Worm (Caenorhabditis elegans) whole organism, midembryonic: ENCODE measurements around the gene F45C12.17.

Experiments used
- T22C8.4 ChIP-seq: fragments of 200-800 bp; sonication (Bioruptor generic); IDR thresholded peaks from 2 replicates; pipeline ENCODE4 v1.3.6; 2022; ENCODE audit warnings: missing genetic modification characterization, missing compliant biosample characterization
- cog-1 ChIP-seq: sonication (generic microtip); optimal IDR thresholded peaks from 2 replicates; lab custom pipeline; 2016; ENCODE audit warnings: missing genetic modification characterization, missing compliant biosample characterization
- flt-1 ChIP-seq: fragments of 200-800 bp; sonication (Bioruptor generic); IDR thresholded peaks from 2 replicates; pipeline ENCODE4 v1.3.6; 2022; ENCODE audit warnings: missing genetic modification characterization, missing compliant biosample characterization
- klf-2 ChIP-seq: fragments of 200-800 bp; sonication (Bioruptor generic); conservative IDR thresholded peaks from 2 replicates; pipeline ENCODE4 v1.3.6; 2022; ENCODE audit warnings: missing genetic modification reagents, missing genetic modification characterization, missing compliant biosample characterization
- med-1 ChIP-seq: sonication (generic microtip); optimal IDR thresholded peaks from 2 replicates; lab custom pipeline; 2017; ENCODE audit warnings: missing genetic modification characterization, mild to moderate bottlenecking, missing compliant biosample characterization, antibody characterized with exemption, missing genetic modification reagents; ENCODE audit not compliant: insufficient read depth
- ref-1 ChIP-seq: fragments of 200-800 bp; sonication (Bioruptor generic); conservative IDR thresholded peaks from 2 replicates; pipeline ENCODE4 v1.3.6; 2022; ENCODE audit warnings: missing genetic modification reagents, missing genetic modification characterization, missing compliant biosample characterization
- tab-1 ChIP-seq: fragments of 200-800 bp; sonication (Bioruptor generic); IDR thresholded peaks from 2 replicates; pipeline ENCODE4 v1.3.6; 2022; ENCODE audit warnings: missing genetic modification characterization, missing compliant biosample characterization
- ztf-23 ChIP-seq: fragments of 200-800 bp; sonication (Bioruptor generic); IDR thresholded peaks from 2 replicates; pipeline ENCODE4 v1.3.6; 2022; ENCODE audit warnings: missing genetic modification reagents, missing genetic modification characterization, missing compliant biosample characterization
- ztf-29 ChIP-seq: fragments of 200-800 bp; sonication (Bioruptor generic); IDR thresholded peaks from 2 replicates; pipeline ENCODE4 v1.3.6; 2022; ENCODE audit warnings: missing genetic modification reagents, missing genetic modification characterization, missing compliant biosample characterization

The F45C12.17 gene

ce11 chrII:1735145-1735544, 9.2 kb downstream of the F45C12.17 start:
- TF ChIP-seq ztf-29 = no peak
- TF ChIP-seq ref-1 (GFP tag; lab: Robert Waterston, UW) = no peak
- TF ChIP-seq klf-2 (GFP tag; lab: Robert Waterston, UW) = no peak
- no peak for TF ChIP-seq tab-1 (GFP tag; lab: Robert Waterston, UW)
- no peak for TF ChIP-seq T22C8.4 (GFP tag; lab: Robert Waterston, UW)
- no peak for TF ChIP-seq flt-1 (GFP tag; lab: Robert Waterston, UW)
- no peak for TF ChIP-seq cog-1
- TF ChIP-seq ztf-23 (GFP tag; lab: Robert Waterston, UW) = no peak
- TF ChIP-seq med-1 (GFP tag; lab: Kevin White, UChicago) = no peak

ce11 chrII:1736353-1736752, 10.4 kb downstream of the F45C12.17 start, which contains the start of gene ceh-83:
Gene ceh-83 (minus strand): TSS chrII:1736533.
- no peak for TF ChIP-seq tab-1 (GFP tag; lab: Robert Waterston, UW)
- no peak for TF ChIP-seq ztf-29
- TF ChIP-seq cog-1 = no peak
- no peak for TF ChIP-seq flt-1 (GFP tag; lab: Robert Waterston, UW)
- no peak for TF ChIP-seq T22C8.4 (GFP tag; lab: Robert Waterston, UW)
- no peak for TF ChIP-seq med-1 (GFP tag; lab: Kevin White, UChicago)
- TF ChIP-seq ztf-23 (GFP tag; lab: Robert Waterston, UW) = no peak
- no peak for TF ChIP-seq ref-1 (GFP tag; lab: Robert Waterston, UW)
- TF ChIP-seq klf-2 (GFP tag; lab: Robert Waterston, UW) = no peak

ce11 chrII:1738844-1739243, 12.9 kb downstream of the F45C12.17 start, which contains the start of the genes irld-9 and irld-33:
Gene irld-9 (minus strand): TSS chrII:1738944.
Gene irld-33 (plus strand): TSS chrII:1739052.
- TF ChIP-seq klf-2 (GFP tag; lab: Robert Waterston, UW) (no peak), ref-1 (GFP tag; lab: Robert Waterston, UW) (no peak), ztf-29 (no peak), tab-1 (GFP tag; lab: Robert Waterston, UW) (no peak), cog-1 (no peak), flt-1 (GFP tag; lab: Robert Waterston, UW) (no peak), med-1 (GFP tag; lab: Kevin White, UChicago) (no peak)

- no peak for TF ChIP-seq cog-1
These were observed 15.3 kb downstream of the F45C12.17 start, which contains the start of gene K07G6.1 for ce11 chrII:1741248-1741647. Gene K07G6.1 (plus strand): TSS chrII:1741548.

- TF ChIP-seq T22C8.4 (GFP tag; lab: Robert Waterston, UW) (no peak), ztf-23 (GFP tag; lab: Robert Waterston, UW) (no peak), flt-1 (GFP tag; lab: Robert Waterston, UW) (no peak), ref-1 (GFP tag; lab: Robert Waterston, UW) (no peak), med-1 (GFP tag; lab: Kevin White, UChicago) (no peak), klf-2 (GFP tag; lab: Robert Waterston, UW) (no peak), tab-1 (GFP tag; lab: Robert Waterston, UW) (no peak), cog-1 (no peak), ztf-29 (no peak)
These were observed 16.6 kb downstream of the F45C12.17 start, which contains the start of gene F36H5.12 for ce11 chrII:1742535-1742934. Gene F36H5.12 (plus strand): TSS chrII:1742835.

ce11 chrII:1744183-1744582, 18.3 kb downstream of the F45C12.17 start, which contains the start of gene clec-19:
Gene clec-19 (plus strand): TSS chrII:1744483.
- TF ChIP-seq ref-1 (GFP tag; lab: Robert Waterston, UW) (no peak), ztf-23 (GFP tag; lab: Robert Waterston, UW) (no peak), T22C8.4 (GFP tag; lab: Robert Waterston, UW) (no peak), ztf-29 (no peak), med-1 (GFP tag; lab: Kevin White, UChicago) (no peak), klf-2 (GFP tag; lab: Robert Waterston, UW) (no peak), tab-1 (GFP tag; lab: Robert Waterston, UW) (no peak), flt-1 (GFP tag; lab: Robert Waterston, UW) (no peak), cog-1 (no peak)

ce11 chrII:1750413-1750812, 24.5 kb downstream of the F45C12.17 start, which contains the start of the genes F36H5.13 and F36H5.8:
Gene F36H5.13 (minus strand): TSS chrII:1750513.
Gene F36H5.8 (minus strand): TSS chrII:1750686.
- TF ChIP-seq T22C8.4 (GFP tag; lab: Robert Waterston, UW) (no peak), med-1 (GFP tag; lab: Kevin White, UChicago) (no peak), ref-1 (GFP tag; lab: Robert Waterston, UW) (no peak), klf-2 (GFP tag; lab: Robert Waterston, UW) (no peak)

- TF ChIP-seq klf-2 (GFP tag; lab: Robert Waterston, UW) = no peak
- no peak for TF ChIP-seq med-1 (GFP tag; lab: Kevin White, UChicago)
- TF ChIP-seq ztf-29 = no peak
- no peak for TF ChIP-seq cog-1
- TF ChIP-seq T22C8.4 (GFP tag; lab: Robert Waterston, UW) = no peak
- TF ChIP-seq ref-1 (GFP tag; lab: Robert Waterston, UW) = no peak
- TF ChIP-seq flt-1 (GFP tag; lab: Robert Waterston, UW) = no peak
- TF ChIP-seq ztf-23 (GFP tag; lab: Robert Waterston, UW) = no peak
- TF ChIP-seq tab-1 (GFP tag; lab: Robert Waterston, UW) = no peak
These were observed 27.1 kb downstream of the F45C12.17 start, which contains the start of gene F36H5.9 for ce11 chrII:1752990-1753389. Gene F36H5.9 (minus strand): TSS chrII:1753090.

ce11 chrII:1756072-1756471, 30.2 kb downstream of the F45C12.17 start, which contains the start of gene F36H5.17:
Gene F36H5.17 (minus strand): TSS chrII:1756172.
- TF ChIP-seq klf-2 (GFP tag; lab: Robert Waterston, UW) (no peak), flt-1 (GFP tag; lab: Robert Waterston, UW) (no peak), ztf-29 (no peak), cog-1 (no peak), T22C8.4 (GFP tag; lab: Robert Waterston, UW) (no peak), ref-1 (GFP tag; lab: Robert Waterston, UW) (no peak), tab-1 (GFP tag; lab: Robert Waterston, UW) (no peak), ztf-23 (GFP tag; lab: Robert Waterston, UW) (no peak), med-1 (GFP tag; lab: Kevin White, UChicago) (no peak)
